Fruit fly (Drosophila melanogaster): ENCODE measurements around the gene heca.

The heca gene

dm6 chr3R:30307881-30308482, 30.2 kb downstream of the heca start (continued):
- TF ChIP-seq CG14014 (GFP tag; IDR thresholded peaks at IDR 0.05) = no peak
- no peak for TF ChIP-seq CG1024 (GFP tag; IDR thresholded peaks at IDR 0.05)
- TF ChIP-seq Kr (GFP tag; optimal IDR thresholded peaks at IDR 0.05) = no peak
- TF ChIP-seq chm (GFP tag; IDR thresholded peaks at IDR 0.05) = no peak
- no peak for TF ChIP-seq CG3726 (GFP tag; IDR thresholded peaks at IDR 0.05)
- TF ChIP-seq CG4404 (GFP tag; IDR thresholded peaks at IDR 0.05) = no peak
- no peak for TF ChIP-seq Dbx (GFP tag; IDR thresholded peaks at IDR 0.05)
- no peak for TF ChIP-seq HHEX (GFP tag; optimal IDR thresholded peaks at IDR 0.05)
- peak; percentile 52; the same call in 1 of the 2 replicates for TF ChIP-seq GATAe (GFP tag; conservative IDR thresholded peaks at IDR 0.05)
- TF ChIP-seq odd (GFP tag; optimal IDR thresholded peaks at IDR 0.05) = no peak
- no peak for TF ChIP-seq CG43689 (GFP tag; IDR thresholded peaks at IDR 0.05)
- TF ChIP-seq tup (GFP tag; optimal IDR thresholded peaks at IDR 0.05) = no peak
- TF ChIP-seq HmgD (GFP tag; optimal IDR thresholded peaks at IDR 0.05) = no peak
- TF ChIP-seq bigmax (GFP tag; optimal IDR thresholded peaks at IDR 0.05) = no peak
- TF ChIP-seq otp (GFP tag; IDR thresholded peaks at IDR 0.05) = no peak
- no peak for TF ChIP-seq CG16863 (GFP tag; optimal IDR thresholded peaks at IDR 0.05)
- TF ChIP-seq CG15073 (GFP tag; optimal IDR thresholded peaks at IDR 0.05) = no peak
- TF ChIP-seq Hr3 (GFP tag; optimal IDR thresholded peaks at IDR 0.05) = no peak
- no peak for TF ChIP-seq p53 (GFP tag; optimal IDR thresholded peaks at IDR 0.05)
- TF ChIP-seq wor (GFP tag; IDR thresholded peaks at IDR 0.05) = no peak
- TF ChIP-seq btn (GFP tag; optimal IDR thresholded peaks at IDR 0.05) = no peak
- TF ChIP-seq unc-4 (GFP tag; IDR thresholded peaks at IDR 0.05; ENCODE audit: partially characterized antibody) = no peak
- no peak for TF ChIP-seq al (GFP tag; IDR thresholded peaks at IDR 0.05)
- TF ChIP-seq CG5245 (GFP tag; optimal IDR thresholded peaks at IDR 0.05) = no peak
- TF ChIP-seq CG4328 (GFP tag; optimal IDR thresholded peaks at IDR 0.05) = no peak
- TF ChIP-seq slbo (GFP tag; IDR thresholded peaks at IDR 0.05) = no peak
- no peak for TF ChIP-seq CG13287 (GFP tag; IDR thresholded peaks at IDR 0.05; ENCODE audit: partially characterized antibody)
- no peak for TF ChIP-seq Ets65A (GFP tag)
- no peak for TF ChIP-seq lmd (GFP tag; IDR thresholded peaks at IDR 0.05)
- TF ChIP-seq Opbp (GFP tag; IDR thresholded peaks at IDR 0.05; ENCODE audit: partially characterized antibody) = no peak
- TF ChIP-seq CG13123 (GFP tag; optimal IDR thresholded peaks at IDR 0.05) = no peak
- peak; percentile 56 for TF ChIP-seq ftz-f1 (GFP tag; optimal IDR thresholded peaks at IDR 0.05)
- no peak for TF ChIP-seq CG33557 (GFP tag; optimal IDR thresholded peaks at IDR 0.05)
- no peak for TF ChIP-seq kni (GFP tag; optimal IDR thresholded peaks at IDR 0.05)
- no peak for TF ChIP-seq jumu (GFP tag; optimal IDR thresholded peaks at IDR 0.05)
- no peak for TF ChIP-seq B-H1 (GFP tag; IDR thresholded peaks at IDR 0.05)
- no peak for TF ChIP-seq CG8281 (tag; optimal IDR thresholded peaks at IDR 0.05)
- no peak for TF ChIP-seq pita (GFP tag; optimal IDR thresholded peaks at IDR 0.05)
- TF ChIP-seq dimm (GFP tag; IDR thresholded peaks at IDR 0.05) = no peak
- TF ChIP-seq CG4730 (GFP tag; IDR thresholded peaks at IDR 0.05) = no peak
- TF ChIP-seq salm (tag; optimal IDR thresholded peaks at IDR 0.05) = no peak
- peak in 1 of 2 experiments; percentile 95 for TF ChIP-seq Pdp1 (GFP tag; optimal IDR thresholded peaks at IDR 0.05)
- peak; percentile 10 for TF ChIP-seq ATbp (GFP tag; optimal IDR thresholded peaks at IDR 0.05)
- TF ChIP-seq rib (GFP tag; IDR thresholded peaks at IDR 0.05) = peak; percentile 38; the same call in 1 of the 2 replicates
- no peak for TF ChIP-seq Atf-2 (GFP tag; optimal IDR thresholded peaks at IDR 0.05)
- peak; percentile 21 for TF ChIP-seq CG34376 (GFP tag; optimal IDR thresholded peaks at IDR 0.05)
- no peak for TF ChIP-seq Drgx (GFP tag; IDR thresholded peaks at IDR 0.05)
- TF ChIP-seq nerfin-2 (GFP tag; IDR thresholded peaks at IDR 0.05; ENCODE audit: partially characterized antibody) = no peak
- no peak for TF ChIP-seq CG10654 (GFP tag; optimal IDR thresholded peaks at IDR 0.05)
- no peak for TF ChIP-seq hb (GFP tag; IDR thresholded peaks at IDR 0.05; ENCODE audit: partially characterized antibody)
- no peak for TF ChIP-seq CG8290 (GFP tag; optimal IDR thresholded peaks at IDR 0.05)
- TF ChIP-seq CG8290 (tag; optimal IDR thresholded peaks at IDR 0.05) = peak in 1 of 2 experiments; percentile 2
